Fruit fly (Drosophila melanogaster) whole organism, embryonic: Measurements from ENCODE around the gene CG14419.

ENCODE experiments used
- CG10147 ChIP-seq: fragments of 200-800 bp; sonication (Bioruptor generic); optimal IDR thresholded peaks from 2 replicates; lab custom pipeline; 2019; ENCODE audit warnings: missing biosample characterization, mild to moderate bottlenecking, missing genetic modification characterization, moderate library complexity
- CG12104 ChIP-seq: fragments of 200-800 bp; sonication (Bioruptor generic); optimal IDR thresholded peaks from 3 replicates; lab custom pipeline; 2016; ENCODE audit warnings: missing biosample characterization, missing genetic modification characterization
- CG14667 ChIP-seq: fragments of 200-800 bp; sonication (Bioruptor generic); IDR thresholded peaks from 2 replicates; pipeline ENCODE4 v1.3.6; 2022; ENCODE audit warnings: missing biosample characterization, missing genetic modification characterization
- CG14860 ChIP-seq: fragments of 200-800 bp; sonication (Bioruptor generic); IDR thresholded peaks from 3 replicates; pipeline ENCODE4 v1.3.6; 2022; ENCODE audit warnings: missing biosample characterization, missing genetic modification characterization; ENCODE audit not compliant: partially characterized antibody
- CG16815 ChIP-seq: fragments of 200-800 bp; sonication (Bioruptor generic); optimal IDR thresholded peaks from 3 replicates; lab custom pipeline; 2017; ENCODE audit warnings: missing biosample characterization, mild to moderate bottlenecking, missing genetic modification characterization
- CG18619 ChIP-seq: fragments of 200-800 bp; sonication (Bioruptor generic); optimal IDR thresholded peaks from 3 replicates; lab custom pipeline; 2017; ENCODE audit warnings: missing biosample characterization, mild to moderate bottlenecking, missing genetic modification characterization
- CG2129 ChIP-seq: fragments of 200-800 bp; sonication (Bioruptor generic); IDR thresholded peaks from 2 replicates; pipeline ENCODE4 v1.3.6; 2022; ENCODE audit warnings: missing biosample characterization, missing genetic modification characterization; ENCODE audit not compliant: partially characterized antibody
- CG2889 ChIP-seq: fragments of 200-800 bp; sonication (Bioruptor generic); IDR thresholded peaks from 3 replicates; pipeline ENCODE4 v1.3.6; 2022; ENCODE audit warnings: missing biosample characterization, missing genetic modification characterization
- CG30403 ChIP-seq: fragments of 200-800 bp; sonication (Bioruptor generic); optimal IDR thresholded peaks from 3 replicates; lab custom pipeline; 2016; ENCODE audit warnings: missing biosample characterization, missing genetic modification characterization
- CG31441 ChIP-seq: fragments of 200-800 bp; sonication (Bioruptor generic); IDR thresholded peaks from 2 replicates; pipeline ENCODE4 v1.3.6; 2022; ENCODE audit warnings: missing biosample characterization, missing genetic modification characterization
- CG32767 ChIP-seq: fragments of 200-800 bp; sonication (Bioruptor generic); IDR thresholded peaks from 2 replicates; pipeline ENCODE4 v1.3.6; 2022; ENCODE audit warnings: missing biosample characterization, missing genetic modification characterization
- CG3281 ChIP-seq: fragments of 200-800 bp; sonication (Bioruptor generic); optimal IDR thresholded peaks from 3 replicates; lab custom pipeline; 2017; ENCODE audit warnings: missing biosample characterization, mild to moderate bottlenecking, missing genetic modification characterization
- CG34376 ChIP-seq: fragments of 200-800 bp; sonication (Bioruptor generic); optimal IDR thresholded peaks from 2 replicates; lab custom pipeline; 2018; ENCODE audit warnings: missing biosample characterization, mild to moderate bottlenecking, missing genetic modification characterization
- CG6175 ChIP-seq: fragments of 200-800 bp; sonication (Bioruptor generic); IDR thresholded peaks from 3 replicates; pipeline ENCODE4 v1.3.6; 2022; ENCODE audit warnings: missing biosample characterization, missing genetic modification characterization
- CG6689 ChIP-seq: fragments of 200-800 bp; sonication (Bioruptor generic); IDR thresholded peaks from 2 replicates; pipeline ENCODE4 v1.3.6; 2022; ENCODE audit warnings: missing biosample characterization, missing genetic modification characterization
- CG7987 ChIP-seq: fragments of 200-800 bp; sonication (Bioruptor generic); optimal IDR thresholded peaks from 2 replicates; lab custom pipeline; 2018; ENCODE audit warnings: missing biosample characterization, mild to moderate bottlenecking, missing genetic modification characterization, moderate library complexity
- CG8388 ChIP-seq: fragments of 200-800 bp; sonication (Bioruptor generic); optimal IDR thresholded peaks from 2 replicates; lab custom pipeline; 2019; ENCODE audit warnings: missing biosample characterization, mild to moderate bottlenecking, missing genetic modification characterization, moderate library complexity
- CrebB ChIP-seq: fragments of 200-800 bp; sonication (Bioruptor generic); optimal IDR thresholded peaks from 3 replicates; lab custom pipeline; 2018; ENCODE audit warnings: missing biosample characterization, mild to moderate bottlenecking, missing genetic modification characterization
- D19A ChIP-seq: fragments of 200-800 bp; optimal IDR thresholded peaks from 3 replicates; lab custom pipeline; 2019; ENCODE audit warnings: missing biosample characterization, mild to moderate bottlenecking, missing genetic modification characterization, moderate library complexity
- Dbx ChIP-seq: fragments of 200-800 bp; sonication (Bioruptor generic); IDR thresholded peaks from 3 replicates; pipeline ENCODE4 v1.3.6; 2022; ENCODE audit warnings: missing biosample characterization, missing genetic modification characterization
- Drgx ChIP-seq: fragments of 200-800 bp; sonication (Bioruptor generic); IDR thresholded peaks from 2 replicates; pipeline ENCODE4 v1.3.6; 2022; ENCODE audit warnings: missing biosample characterization, missing genetic modification characterization
- ERR ChIP-seq: fragments of 200-800 bp; sonication (Bioruptor generic); optimal IDR thresholded peaks from 2 replicates; lab custom pipeline; 2016; ENCODE audit warnings: missing biosample characterization, missing genetic modification characterization
- Ets97D ChIP-seq: fragments of 200-800 bp; sonication (Bioruptor generic); optimal IDR thresholded peaks from 3 replicates; lab custom pipeline; 2016; ENCODE audit warnings: missing biosample characterization, missing genetic modification characterization
- GATAe ChIP-seq: fragments of 200-800 bp; sonication (Bioruptor generic); conservative IDR thresholded peaks from 2 replicates; pipeline ENCODE4 v1.3.6; 2022; ENCODE audit warnings: missing biosample characterization, missing genetic modification characterization
- Gsc ChIP-seq: fragments of 200-800 bp; sonication (Bioruptor generic); IDR thresholded peaks from 2 replicates; pipeline ENCODE4 v1.3.6; 2022; ENCODE audit warnings: missing biosample characterization, missing genetic modification characterization
- HLH3B ChIP-seq: fragments of 200-800 bp; sonication (Bioruptor generic); IDR thresholded peaks from 2 replicates; pipeline ENCODE4 v1.3.6; 2022; ENCODE audit warnings: missing biosample characterization, missing genetic modification characterization
- Lpt ChIP-seq: fragments of >200 bp; optimal IDR thresholded peaks from 2 replicates; lab custom pipeline; 2018; ENCODE audit warnings: missing biosample characterization, missing genetic modification characterization
- Med ChIP-seq: fragments of 200-800 bp; sonication (Bioruptor generic); peaks from one replicate; lab custom pipeline; 2016; ENCODE audit warnings: missing biosample characterization, missing genetic modification characterization, mild to moderate bottlenecking, inconsistent platforms, moderate library complexity
- Myb ChIP-seq: fragments of 200-800 bp; sonication (Bioruptor generic); optimal IDR thresholded peaks from 2 replicates; lab custom pipeline; 2016; ENCODE audit warnings: missing biosample characterization, missing genetic modification characterization
- Oaz ChIP-seq: fragments of 200-800 bp; sonication (Bioruptor generic); IDR thresholded peaks from 2 replicates; pipeline ENCODE4 v1.3.6; 2022; ENCODE audit warnings: missing biosample characterization, missing genetic modification characterization
- Sox102F ChIP-seq: fragments of 200-800 bp; sonication (Bioruptor generic); optimal IDR thresholded peaks from 2 replicates; lab custom pipeline; 2018; ENCODE audit warnings: missing biosample characterization, mild to moderate bottlenecking, missing genetic modification characterization, moderate library complexity
- Vsx1 ChIP-seq: fragments of 200-800 bp; sonication (Bioruptor generic); optimal IDR thresholded peaks from 2 replicates; lab custom pipeline; 2017; ENCODE audit warnings: missing biosample characterization, mild to moderate bottlenecking, missing genetic modification characterization, missing genetic modification reagents
- Xrp1 ChIP-seq: fragments of 200-800 bp; sonication (Bioruptor generic); IDR thresholded peaks from 2 replicates; pipeline ENCODE4 v1.3.6; 2022; ENCODE audit warnings: missing biosample characterization, missing genetic modification characterization
- ase ChIP-seq: fragments of 200-800 bp; sonication (Bioruptor generic); IDR thresholded peaks from 3 replicates; pipeline ENCODE4 v1.3.6; 2022; ENCODE audit warnings: missing biosample characterization, missing genetic modification characterization
- cato ChIP-seq: fragments of 200-800 bp; sonication (Bioruptor generic); optimal IDR thresholded peaks from 2 replicates; lab custom pipeline; 2016; ENCODE audit warnings: missing biosample characterization, missing genetic modification characterization, borderline replicate concordance
- croc ChIP-seq: fragments of 200-800 bp; sonication (Bioruptor generic); conservative IDR thresholded peaks from 3 replicates; pipeline ENCODE4 v1.3.6; 2022; ENCODE audit warnings: missing biosample characterization, missing genetic modification characterization
- esg ChIP-seq: fragments of 200-800 bp; sonication (Bioruptor generic); conservative IDR thresholded peaks from 2 replicates; pipeline ENCODE4 v1.3.6; 2022; ENCODE audit warnings: missing biosample characterization, missing genetic modification characterization
- eve ChIP-seq, 2 experiments: fragments of >200 bp; optimal IDR thresholded peaks; 2 replicates each; lab custom pipeline; 2017; ENCODE audit warnings: missing biosample characterization in 2 of 2, missing genetic modification characterization in 2 of 2
- exex ChIP-seq: fragments of 200-800 bp; sonication (Bioruptor generic); optimal IDR thresholded peaks from 4 replicates; lab custom pipeline; 2018; ENCODE audit warnings: missing biosample characterization, mild to moderate bottlenecking, missing genetic modification characterization, moderate library complexity
- fd64A ChIP-seq: fragments of 200-800 bp; sonication (Bioruptor generic); optimal IDR thresholded peaks from 3 replicates; lab custom pipeline; 2018; ENCODE audit warnings: missing biosample characterization, mild to moderate bottlenecking, missing genetic modification characterization
- fru ChIP-seq: fragments of >200 bp; optimal IDR thresholded peaks from 2 replicates; lab custom pipeline; 2017
- ftz-f1 ChIP-seq: fragments of 200-800 bp; sonication (Bioruptor generic); optimal IDR thresholded peaks from 2 replicates; lab custom pipeline; 2016; ENCODE audit warnings: missing biosample characterization, missing genetic modification characterization
- grau ChIP-seq: fragments of 200-800 bp; optimal IDR thresholded peaks from 3 replicates; lab custom pipeline; 2019; ENCODE audit warnings: missing biosample characterization, mild to moderate bottlenecking, missing genetic modification characterization, moderate library complexity
- gro ChIP-seq: fragments of 200-800 bp; sonication (Bioruptor generic); optimal IDR thresholded peaks from 2 replicates; lab custom pipeline; 2016; ENCODE audit warnings: missing biosample characterization, missing genetic modification characterization
- hth ChIP-seq: fragments of >200 bp; optimal IDR thresholded peaks from 2 replicates; lab custom pipeline; 2017; ENCODE audit warnings: inconsistent platforms
- lbe ChIP-seq: fragments of 200-800 bp; sonication (Bioruptor generic); optimal IDR thresholded peaks from 2 replicates; lab custom pipeline; 2016; ENCODE audit warnings: missing biosample characterization, mild to moderate bottlenecking, missing genetic modification characterization
- maf-S ChIP-seq: fragments of 200-800 bp; sonication (Bioruptor generic); optimal IDR thresholded peaks from 2 replicates; lab custom pipeline; 2016; ENCODE audit warnings: missing biosample characterization, missing genetic modification characterization
- p53 ChIP-seq: fragments of 200-800 bp; sonication (Bioruptor generic); optimal IDR thresholded peaks from 2 replicates; lab custom pipeline; 2016; ENCODE audit warnings: missing biosample characterization, missing genetic modification characterization
- pnt ChIP-seq: fragments of 200-800 bp; sonication (Bioruptor generic); optimal IDR thresholded peaks from 3 replicates; lab custom pipeline; 2016; ENCODE audit warnings: missing biosample characterization, missing genetic modification characterization
- ranshi ChIP-seq: fragments of 200-800 bp; sonication (Bioruptor generic); IDR thresholded peaks from 2 replicates; pipeline ENCODE4 v1.3.6; 2022; ENCODE audit warnings: missing biosample characterization, missing genetic modification characterization
- sd ChIP-seq: fragments of 200-800 bp; sonication (Bioruptor generic); optimal IDR thresholded peaks from 3 replicates; lab custom pipeline; 2018; ENCODE audit warnings: missing biosample characterization, mild to moderate bottlenecking, missing genetic modification characterization, moderate library complexity
- slp2 ChIP-seq: fragments of 200-800 bp; sonication (Bioruptor generic); optimal IDR thresholded peaks from 2 replicates; lab custom pipeline; 2016; ENCODE audit warnings: missing biosample characterization, missing genetic modification characterization
- zf30C ChIP-seq: fragments of 200-800 bp; sonication (Bioruptor generic); optimal IDR thresholded peaks from 3 replicates; lab custom pipeline; 2018; ENCODE audit warnings: missing biosample characterization, mild to moderate bottlenecking, missing genetic modification characterization

CG14419 gene

DNA sequence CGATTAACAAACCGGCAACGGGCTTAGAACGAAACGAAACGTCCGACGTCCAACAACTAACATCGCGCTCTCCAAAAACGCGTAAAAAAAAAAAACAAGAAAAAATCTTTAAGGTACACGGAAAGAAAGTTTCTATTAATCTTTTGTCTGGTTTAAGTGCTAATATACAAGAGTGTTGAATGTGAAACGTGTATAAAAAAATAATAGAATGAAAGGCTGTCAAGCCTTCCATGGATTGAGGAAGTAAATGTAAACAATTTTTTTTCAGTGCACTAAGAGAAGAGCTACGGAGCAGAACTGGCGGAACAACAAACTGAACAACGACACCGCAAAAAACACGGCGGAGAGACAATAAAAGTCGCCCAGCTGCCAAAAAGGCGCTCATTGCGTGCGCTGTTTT lies 34.0 kb upstream of the CG14419 start, which contains the start of gene CG3588 (continued):
- TF ChIP-seq CG10147 (GFP tag; lab: Kevin White, UChicago) = peak; percentile 75
- peak; percentile 16 for TF ChIP-seq Vsx1 (GFP tag; lab: Kevin White, UChicago)
- peak; percentile 64 for TF ChIP-seq CG14667 (GFP tag; lab: Robert Waterston, UW)
- TF ChIP-seq Oaz = peak; percentile 56
- peak; percentile 58 for TF ChIP-seq Myb (GFP tag; lab: Kevin White, UChicago)
- TF ChIP-seq fru = no peak
- 0 out of 3 replicates have a peak, but pooled peaks have one; percentile 61 for TF ChIP-seq CG6175
- TF ChIP-seq GATAe (GFP tag; lab: Robert Waterston, UW) = no peak
- peak; percentile 38; the same call in 2 of the 3 replicates for TF ChIP-seq croc
- TF ChIP-seq Drgx (GFP tag; lab: Robert Waterston, UW) = no peak
- TF ChIP-seq CG31441 (GFP tag; lab: Robert Waterston, UW) = peak; percentile 56
- peak; percentile 45 for TF ChIP-seq sd (tag; lab: Kevin White, UChicago)
- peak; percentile 48 for TF ChIP-seq CG34376 (GFP tag; lab: Kevin White, UChicago)
- no peak for TF ChIP-seq CG14860 (GFP tag; lab: Robert Waterston, UW)
- TF ChIP-seq Lpt (GFP tag; lab: Kevin White, UChicago) = no peak
- TF ChIP-seq hth (lab: Kevin White, UChicago) = no peak
- peak; percentile 35 for TF ChIP-seq CG8388
- no peak for TF ChIP-seq ERR (GFP tag; lab: Kevin White, UChicago)
- TF ChIP-seq fd64A (GFP tag; lab: Kevin White, UChicago) = no peak
- peak; percentile 62; the same call in 2 of the 3 replicates for TF ChIP-seq ase
- peak; percentile 19 for TF ChIP-seq CG12104 (GFP tag; lab: Kevin White, UChicago)
- peak; percentile 57 for TF ChIP-seq CG18619
- peak; percentile 83 for TF ChIP-seq ranshi (GFP tag; lab: Robert Waterston, UW)
- peak; percentile 87 for TF ChIP-seq Dbx (GFP tag; lab: Robert Waterston, UW)
- peak; percentile 55 for TF ChIP-seq HLH3B (GFP tag; lab: Robert Waterston, UW)
- no peak for TF ChIP-seq ftz-f1 (GFP tag; lab: Kevin White, UChicago)
- TF ChIP-seq zf30C (GFP tag; lab: Kevin White, UChicago) = no peak
- peak; percentile 76 for TF ChIP-seq Xrp1 (GFP tag; lab: Robert Waterston, UW)
- TF ChIP-seq CG3281 (GFP tag; lab: Kevin White, UChicago) = peak; percentile 78
- no peak for TF ChIP-seq pnt (GFP tag; lab: Kevin White, UChicago)
- TF ChIP-seq Sox102F (GFP tag; lab: Kevin White, UChicago) = peak; percentile 60
- no peak for TF ChIP-seq CG2129 (GFP tag; lab: Robert Waterston, UW)
- no peak for TF ChIP-seq cato
- TF ChIP-seq eve (GFP tag; optimal IDR thresholded peaks at IDR 0.05; lab: Kevin White, UChicago) = peak in 1 of 2 experiments; percentile 74
- TF ChIP-seq gro = peak; percentile 93
- TF ChIP-seq CG2889 (GFP tag; lab: Robert Waterston, UW) = peak; percentile 50; the same call in 1 of the 3 replicates
- TF ChIP-seq Ets97D (GFP tag; lab: Kevin White, UChicago) = peak; percentile 24
- TF ChIP-seq CrebB (tag; lab: Kevin White, UChicago) = peak; percentile 35
- no peak for TF ChIP-seq D19A
- TF ChIP-seq CG30403 (GFP tag; lab: Kevin White, UChicago) = peak; percentile 78
- TF ChIP-seq Gsc (GFP tag; lab: Robert Waterston, UW) = no peak
- TF ChIP-seq maf-S (GFP tag; lab: Kevin White, UChicago) = peak; percentile 58
- peak; percentile 73 for TF ChIP-seq esg
- peak; percentile 15 for TF ChIP-seq CG16815 (GFP tag; lab: Kevin White, UChicago)
- peak; percentile 71 for TF ChIP-seq CG6689 (GFP tag; lab: Robert Waterston, UW)
- peak; percentile 26 for TF ChIP-seq CG7987 (GFP tag; lab: Kevin White, UChicago)
- TF ChIP-seq lbe = peak; percentile 7
- TF ChIP-seq exex (tag; lab: Kevin White, UChicago) = no peak
- TF ChIP-seq grau (tag; lab: Kevin White, UChicago) = peak; percentile 71
- no peak for TF ChIP-seq p53
- TF ChIP-seq CG32767 (GFP tag; lab: Robert Waterston, UW) = peak; percentile 63
- TF ChIP-seq slp2 (GFP tag; lab: Kevin White, UChicago) = peak; percentile 55
- peak; percentile 97 for TF ChIP-seq Med (GFP tag; lab: Kevin White, UChicago)
